Worm (Caenorhabditis elegans) whole organism, L2 larva: Measurements from ENCODE around the gene M05D6.2.

Experiments used
- C34F6.9 ChIP-seq: fragments of 150-350 bp; optimal IDR thresholded peaks from 2 replicates; lab custom pipeline; 2014; ENCODE audit warnings: missing biosample characterization, missing genetic modification characterization
- F13H6.1 ChIP-seq: sonication (generic microtip); optimal IDR thresholded peaks from 2 replicates; lab custom pipeline; 2016; ENCODE audit warnings: missing genetic modification characterization, missing compliant biosample characterization
- R02D3.7 ChIP-seq: fragments of 150-350 bp; optimal IDR thresholded peaks from 2 replicates; lab custom pipeline; 2014; ENCODE audit warnings: missing biosample characterization, missing genetic modification characterization
- ZK546.5 ChIP-seq: sonication (generic microtip); optimal IDR thresholded peaks from 2 replicates; lab custom pipeline; 2017; ENCODE audit warnings: missing biosample characterization, missing genetic modification characterization
- alr-1 ChIP-seq: fragments of 150-350 bp; optimal IDR thresholded peaks from 2 replicates; lab custom pipeline; 2014; ENCODE audit warnings: missing biosample characterization, missing genetic modification characterization
- aly-2 ChIP-seq: fragments of 150-350 bp; optimal IDR thresholded peaks from 2 replicates; lab custom pipeline; 2014; ENCODE audit warnings: missing biosample characterization, missing genetic modification characterization
- ama-1 ChIP-seq: fragments of 150-350 bp; optimal IDR thresholded peaks from 2 replicates; lab custom pipeline; 2018; ENCODE audit warnings: inconsistent platforms
- blmp-1 ChIP-seq: sonication (generic microtip); optimal IDR thresholded peaks from 2 replicates; lab custom pipeline; 2017; ENCODE audit warnings: missing genetic modification characterization, mild to moderate bottlenecking, missing compliant biosample characterization, antibody characterized with exemption, moderate library complexity; ENCODE audit not compliant: insufficient read depth
- ceh-16 ChIP-seq: fragments of 150-350 bp; optimal IDR thresholded peaks from 2 replicates; lab custom pipeline; 2014; ENCODE audit warnings: missing biosample characterization, missing genetic modification characterization
- ceh-82 ChIP-seq: fragments of 150-350 bp; optimal IDR thresholded peaks from 2 replicates; lab custom pipeline; 2014; ENCODE audit warnings: missing biosample characterization, missing genetic modification characterization
- crh-2 ChIP-seq: sonication (generic microtip); optimal IDR thresholded peaks from 2 replicates; lab custom pipeline; 2017; ENCODE audit warnings: missing biosample characterization, missing genetic modification characterization
- dmd-4 ChIP-seq: sonication (generic microtip); optimal IDR thresholded peaks from 2 replicates; lab custom pipeline; 2017; ENCODE audit warnings: missing biosample characterization, missing genetic modification characterization
- egl-27 ChIP-seq: sonication (generic microtip); optimal IDR thresholded peaks from 3 replicates; lab custom pipeline; 2017; ENCODE audit warnings: missing biosample characterization, missing genetic modification reagents, missing genetic modification characterization
- elt-3 ChIP-seq: sonication (generic microtip); optimal IDR thresholded peaks from 2 replicates; lab custom pipeline; 2017; ENCODE audit warnings: missing biosample characterization, missing genetic modification characterization
- fos-1 ChIP-seq: fragments of 150-350 bp; optimal IDR thresholded peaks from 2 replicates; lab custom pipeline; 2014; ENCODE audit warnings: missing biosample characterization, missing genetic modification characterization
- gmeb-1 ChIP-seq: fragments of 150-350 bp; optimal IDR thresholded peaks from 2 replicates; lab custom pipeline; 2014; ENCODE audit warnings: missing biosample characterization, missing genetic modification characterization
- lin-11 ChIP-seq: fragments of 150-350 bp; sonication (generic microtip); optimal IDR thresholded peaks from 2 replicates; lab custom pipeline; 2014; ENCODE audit warnings: missing biosample characterization, missing genetic modification characterization, inconsistent platforms, mixed read lengths
- lin-39 ChIP-seq: fragments of 150-350 bp; optimal IDR thresholded peaks from 2 replicates; lab custom pipeline; 2014; ENCODE audit warnings: missing biosample characterization, missing genetic modification reagents, missing genetic modification characterization
- lsy-2 ChIP-seq, 2 experiments: fragments of 150-350 bp in 1 of 2; sonication (generic microtip) in 1 of 2; optimal IDR thresholded peaks; 2 replicates each; lab custom pipeline; 2014 to 2017; ENCODE audit warnings: missing biosample characterization in 2 of 2, missing genetic modification characterization in 2 of 2
- mab-5 ChIP-seq: fragments of 150-350 bp; optimal IDR thresholded peaks from 2 replicates; lab custom pipeline; 2014; ENCODE audit warnings: missing biosample characterization, missing genetic modification characterization
- nhr-10 ChIP-seq: sonication (generic microtip); optimal IDR thresholded peaks from 2 replicates; lab custom pipeline; 2017; ENCODE audit warnings: missing biosample characterization, missing genetic modification characterization
- nhr-11 ChIP-seq: fragments of 150-350 bp; optimal IDR thresholded peaks from 2 replicates; lab custom pipeline; 2014; ENCODE audit warnings: missing biosample characterization, missing genetic modification characterization
- nhr-12 ChIP-seq: fragments of 150-350 bp; optimal IDR thresholded peaks from 2 replicates; lab custom pipeline; 2014; ENCODE audit warnings: missing biosample characterization, missing genetic modification characterization
- nhr-129 ChIP-seq: fragments of 150-350 bp; optimal IDR thresholded peaks from 2 replicates; lab custom pipeline; 2014; ENCODE audit warnings: missing biosample characterization, missing genetic modification characterization
- nhr-21 ChIP-seq: fragments of 150-350 bp; optimal IDR thresholded peaks from 2 replicates; lab custom pipeline; 2014; ENCODE audit warnings: missing biosample characterization, missing genetic modification characterization
- nhr-23 ChIP-seq: fragments of 150-350 bp; optimal IDR thresholded peaks from 2 replicates; lab custom pipeline; 2014; ENCODE audit warnings: missing biosample characterization, missing genetic modification reagents, missing genetic modification characterization
- nhr-237 ChIP-seq: fragments of 150-350 bp; optimal IDR thresholded peaks from 2 replicates; lab custom pipeline; 2014; ENCODE audit warnings: missing biosample characterization, missing genetic modification characterization
- nhr-25 ChIP-seq: fragments of 150-350 bp; sonication (generic microtip); optimal IDR thresholded peaks from 3 replicates; lab custom pipeline; 2014; ENCODE audit warnings: missing biosample characterization, missing genetic modification characterization
- peb-1 ChIP-seq: fragments of 150-350 bp; optimal IDR thresholded peaks from 2 replicates; lab custom pipeline; 2014; ENCODE audit warnings: missing biosample characterization, missing genetic modification characterization
- sem-4 ChIP-seq: fragments of 150-350 bp; optimal IDR thresholded peaks from 2 replicates; lab custom pipeline; 2014; ENCODE audit warnings: missing biosample characterization, missing genetic modification reagents, missing genetic modification characterization
- sma-3 ChIP-seq: sonication (generic microtip); optimal IDR thresholded peaks from 2 replicates; lab custom pipeline; 2016; ENCODE audit warnings: missing genetic modification reagents, missing genetic modification characterization, missing compliant biosample characterization
- sma-9 ChIP-seq, 2 experiments: fragments of 150-350 bp in 1 of 2; sonication (generic microtip) in 1 of 2; optimal IDR thresholded peaks; 2 replicates each; lab custom pipeline; 2014 to 2016; ENCODE audit warnings: missing genetic modification characterization in 2 of 2, mild to moderate bottlenecking in 1 of 2, missing biosample characterization in 1 of 2, missing compliant biosample characterization in 1 of 2, missing genetic modification reagents in 1 of 2, moderate library complexity in 1 of 2
- snpc-4 ChIP-seq: fragments of 150-350 bp; optimal IDR thresholded peaks from 2 replicates; lab custom pipeline; 2014; ENCODE audit warnings: missing biosample characterization, missing genetic modification characterization
- unc-39 ChIP-seq: fragments of 150-350 bp; optimal IDR thresholded peaks from 2 replicates; lab custom pipeline; 2014; ENCODE audit warnings: missing biosample characterization, missing genetic modification characterization
- unc-55 ChIP-seq: fragments of 150-350 bp; sonication (generic microtip); optimal IDR thresholded peaks from 3 replicates; lab custom pipeline; 2014; ENCODE audit warnings: missing biosample characterization, missing genetic modification reagents, missing genetic modification characterization
- unc-62 ChIP-seq: fragments of 150-350 bp; optimal IDR thresholded peaks from 2 replicates; lab custom pipeline; 2014; ENCODE audit warnings: missing biosample characterization, missing genetic modification reagents, missing genetic modification characterization
- zag-1 ChIP-seq: fragments of 150-350 bp; optimal IDR thresholded peaks from 2 replicates; lab custom pipeline; 2014; ENCODE audit warnings: missing biosample characterization, missing genetic modification characterization
- ztf-1 ChIP-seq: fragments of 200-800 bp; sonication (Bioruptor generic); conservative IDR thresholded peaks from 2 replicates; pipeline ENCODE4 v1.3.6; 2022; ENCODE audit warnings: missing genetic modification characterization, missing compliant biosample characterization
- ztf-11 ChIP-seq: sonication (generic microtip); optimal IDR thresholded peaks from 2 replicates; lab custom pipeline; 2017; ENCODE audit warnings: missing biosample characterization, missing genetic modification characterization
- ztf-4 ChIP-seq: fragments of 150-350 bp; optimal IDR thresholded peaks from 2 replicates; lab custom pipeline; 2014; ENCODE audit warnings: missing biosample characterization, missing genetic modification characterization

Gene M05D6.2

ce11 chrII:8479337-8479736, 11.4 kb downstream of the M05D6.2 start:
- no peak for TF ChIP-seq zag-1 (tag; lab: Kevin White, UChicago)
- TF ChIP-seq unc-62 = no peak
- no peak for TF ChIP-seq R02D3.7
- TF ChIP-seq ama-1 (lab: Kevin White, UChicago) = peak; percentile 70
- no peak for TF ChIP-seq crh-2 (tag; lab: Kevin White, UChicago)
- TF ChIP-seq ztf-11 (tag; lab: Kevin White, UChicago) = no peak

ce11 chrII:8480166-8480565, 12.3 kb downstream of the M05D6.2 start, which contains the start of gene lact-4:
lact-4 (minus strand) TSS chrII:8480478.
- no peak for TF ChIP-seq sma-9 (GFP tag; optimal IDR thresholded peaks at IDR 0.05; lab: Kevin White, UChicago)
- no peak for TF ChIP-seq sma-9 (tag; optimal IDR thresholded peaks at IDR 0.05; lab: Kevin White, UChicago)
- no peak for TF ChIP-seq unc-55 (GFP tag; lab: Kevin White, UChicago)
- TF ChIP-seq ceh-16 (tag; lab: Kevin White, UChicago) = no peak
- TF ChIP-seq lin-11 = no peak
- no peak for TF ChIP-seq snpc-4 (tag; lab: Kevin White, UChicago)
- no peak for TF ChIP-seq crh-2 (tag; lab: Kevin White, UChicago)
- TF ChIP-seq fos-1 (tag; lab: Kevin White, UChicago) = no peak
- TF ChIP-seq aly-2 (tag; lab: Kevin White, UChicago) = no peak
- no peak for TF ChIP-seq nhr-11 (tag; lab: Kevin White, UChicago)
- no peak for TF ChIP-seq zag-1 (tag; lab: Kevin White, UChicago)
- no peak for TF ChIP-seq nhr-10
- TF ChIP-seq ZK546.5 (tag; lab: Kevin White, UChicago) = no peak
- TF ChIP-seq lsy-2 (tag; optimal IDR thresholded peaks at IDR 0.05; lab: Kevin White, UChicago) = no peak

ce11 chrII:8481033-8481708, 13.3 kb downstream of the M05D6.2 start:
- TF ChIP-seq nhr-237 (tag; lab: Kevin White, UChicago) (no peak), sem-4 (no peak), ZK546.5 (tag; lab: Kevin White, UChicago) (no peak), crh-2 (tag; lab: Kevin White, UChicago) (peak; percentile 2), F13H6.1 (peak; percentile 4), dmd-4 (tag; lab: Kevin White, UChicago) (no peak), sma-9 (GFP tag; optimal IDR thresholded peaks at IDR 0.05; lab: Kevin White, UChicago) (peak; percentile 68), sma-9 (tag; optimal IDR thresholded peaks at IDR 0.05; lab: Kevin White, UChicago) (no peak), ztf-11 (tag; lab: Kevin White, UChicago) (no peak), C34F6.9 (tag; lab: Kevin White, UChicago) (peak; percentile 41), nhr-21 (no peak), nhr-129 (tag; lab: Kevin White, UChicago) (peak; percentile 29), unc-62 (no peak), ztf-4 (tag; lab: Kevin White, UChicago) (peak; percentile 58), nhr-11 (tag; lab: Kevin White, UChicago) (no peak), ama-1 (lab: Kevin White, UChicago) (no peak), unc-39 (no peak), fos-1 (tag; lab: Kevin White, UChicago) (peak; percentile 5), sma-3 (GFP tag; lab: Kevin White, UChicago) (no peak), lsy-2 (tag; optimal IDR thresholded peaks at IDR 0.05; lab: Kevin White, UChicago) (peak in 1 of 2 experiments; percentile 24)

ce11 chrII:8481731-8482253, 13.9 kb downstream of the M05D6.2 start, which contains the start of gene M05D6.5:
M05D6.5 (minus strand) TSS chrII:8482203.
- TF ChIP-seq mab-5 (no peak), ama-1 (lab: Kevin White, UChicago) (peak; percentile 20), ztf-4 (tag; lab: Kevin White, UChicago) (peak; percentile 67)

- no peak for TF ChIP-seq sma-9 (GFP tag; optimal IDR thresholded peaks at IDR 0.05; lab: Kevin White, UChicago)
- TF ChIP-seq sma-9 (tag; optimal IDR thresholded peaks at IDR 0.05; lab: Kevin White, UChicago) = no peak
- TF ChIP-seq ZK546.5 (tag; lab: Kevin White, UChicago) = no peak
- TF ChIP-seq lin-39 (tag; lab: Kevin White, UChicago) = no peak
- TF ChIP-seq ztf-1 (GFP tag; lab: Robert Waterston, UW) = no peak
- no peak for TF ChIP-seq ceh-82 (tag; lab: Kevin White, UChicago)
- TF ChIP-seq fos-1 (tag; lab: Kevin White, UChicago) = peak; percentile 20
- no peak for TF ChIP-seq blmp-1 (tag; lab: Kevin White, UChicago)
- TF ChIP-seq egl-27 (tag; lab: Kevin White, UChicago) = no peak
- TF ChIP-seq lsy-2 (tag; optimal IDR thresholded peaks at IDR 0.05; lab: Kevin White, UChicago) = peak in 1 of 2 experiments; percentile 84
- no peak for TF ChIP-seq elt-3
- TF ChIP-seq unc-55 (GFP tag; lab: Kevin White, UChicago) = peak; percentile 12
- TF ChIP-seq nhr-10 = no peak
- TF ChIP-seq nhr-25 (tag; lab: Kevin White, UChicago) = no peak
- TF ChIP-seq lin-11 = no peak
- peak; percentile 40 for TF ChIP-seq gmeb-1 (tag; lab: Kevin White, UChicago)
- no peak for TF ChIP-seq unc-62
- TF ChIP-seq dmd-4 (tag; lab: Kevin White, UChicago) = no peak
- TF ChIP-seq crh-2 (tag; lab: Kevin White, UChicago) = peak; percentile 13
- peak; percentile 31 for TF ChIP-seq C34F6.9 (tag; lab: Kevin White, UChicago)
- TF ChIP-seq alr-1 (tag; lab: Kevin White, UChicago) = no peak
- TF ChIP-seq nhr-12 (tag; lab: Kevin White, UChicago) = no peak
- no peak for TF ChIP-seq nhr-23 (tag; lab: Kevin White, UChicago)
- TF ChIP-seq peb-1 = no peak
These were observed 15.3 kb downstream of the M05D6.2 start for ce11 chrII:8483124-8483792.
